Fruit fly (Drosophila melanogaster) whole organism, embryonic: ENCODE data around the gene AstCC.
A peak's percentile ranks its signal among the peaks of the same experiment; 100 is the strongest.

Experiments used
- Atf6 ChIP-seq: fragments of 200-800 bp; sonication (Bioruptor generic); IDR thresholded peaks from 2 replicates; pipeline ENCODE4 v1.3.6; 2022; ENCODE audit warnings: missing biosample characterization, missing genetic modification characterization
- Bgb ChIP-seq: fragments of 200-800 bp; sonication (Bioruptor generic); IDR thresholded peaks from 2 replicates; pipeline ENCODE4 v1.3.6; 2022; ENCODE audit warnings: missing biosample characterization, missing genetic modification characterization; ENCODE audit not compliant: partially characterized antibody
- Bteb2 ChIP-seq: fragments of 200-800 bp; sonication (Bioruptor generic); optimal IDR thresholded peaks from 2 replicates; lab custom pipeline; 2016; ENCODE audit warnings: missing biosample characterization, missing genetic modification characterization
- CG10274 ChIP-seq: fragments of 200-800 bp; sonication (Bioruptor generic); optimal IDR thresholded peaks from 3 replicates; lab custom pipeline; 2017; ENCODE audit warnings: missing biosample characterization, mild to moderate bottlenecking, missing genetic modification characterization
- CG10654 ChIP-seq: fragments of 200-800 bp; sonication (Bioruptor generic); optimal IDR thresholded peaks from 2 replicates; lab custom pipeline; 2016; ENCODE audit warnings: missing biosample characterization, missing genetic modification characterization
- CG13424 ChIP-seq: fragments of 200-800 bp; sonication (Bioruptor generic); optimal IDR thresholded peaks from 2 replicates; lab custom pipeline; 2019; ENCODE audit warnings: missing biosample characterization, mild to moderate bottlenecking, missing genetic modification characterization, moderate library complexity
- CG13775 ChIP-seq: fragments of 200-800 bp; sonication (Bioruptor generic); optimal IDR thresholded peaks from 3 replicates; lab custom pipeline; 2017; ENCODE audit warnings: missing biosample characterization, mild to moderate bottlenecking, missing genetic modification characterization
- CG14667 ChIP-seq: fragments of 200-800 bp; sonication (Bioruptor generic); IDR thresholded peaks from 2 replicates; pipeline ENCODE4 v1.3.6; 2022; ENCODE audit warnings: missing biosample characterization, missing genetic modification characterization
- CG15011 ChIP-seq: fragments of 200-800 bp; sonication (Bioruptor generic); optimal IDR thresholded peaks from 3 replicates; lab custom pipeline; 2018; ENCODE audit warnings: missing biosample characterization, mild to moderate bottlenecking, missing genetic modification characterization
- CG17186 ChIP-seq: fragments of 200-800 bp; sonication (Bioruptor generic); optimal IDR thresholded peaks from 3 replicates; lab custom pipeline; 2017; ENCODE audit warnings: missing biosample characterization, missing genetic modification reagents, missing genetic modification characterization
- CG17829 ChIP-seq: fragments of 200-800 bp; optimal IDR thresholded peaks from 2 replicates; lab custom pipeline; 2019; ENCODE audit warnings: missing biosample characterization, mild to moderate bottlenecking, missing genetic modification characterization, moderate library complexity
- CG2116 ChIP-seq: fragments of 200-800 bp; sonication (Bioruptor generic); optimal IDR thresholded peaks from 3 replicates; lab custom pipeline; 2018; ENCODE audit warnings: missing biosample characterization, mild to moderate bottlenecking, missing genetic modification characterization
- CG32772 ChIP-seq: fragments of 200-800 bp; sonication (Bioruptor generic); IDR thresholded peaks from 2 replicates; pipeline ENCODE4 v1.3.6; 2022; ENCODE audit warnings: missing biosample characterization, missing genetic modification characterization
- CG3281 ChIP-seq: fragments of 200-800 bp; sonication (Bioruptor generic); optimal IDR thresholded peaks from 3 replicates; lab custom pipeline; 2017; ENCODE audit warnings: missing biosample characterization, mild to moderate bottlenecking, missing genetic modification characterization
- CG4854 ChIP-seq: fragments of 200-800 bp; sonication (Bioruptor generic); optimal IDR thresholded peaks from 2 replicates; lab custom pipeline; 2016; ENCODE audit warnings: missing biosample characterization, missing genetic modification characterization, inconsistent platforms
- CG6689 ChIP-seq: fragments of 200-800 bp; sonication (Bioruptor generic); IDR thresholded peaks from 2 replicates; pipeline ENCODE4 v1.3.6; 2022; ENCODE audit warnings: missing biosample characterization, missing genetic modification characterization
- CG6791 ChIP-seq: fragments of 200-800 bp; sonication (Bioruptor generic); IDR thresholded peaks from 3 replicates; pipeline ENCODE4 v1.3.6; 2022; ENCODE audit warnings: missing biosample characterization, missing genetic modification characterization; ENCODE audit not compliant: partially characterized antibody
- CG7963 ChIP-seq: fragments of 200-800 bp; sonication (Bioruptor generic); IDR thresholded peaks from 3 replicates; pipeline ENCODE4 v1.3.6; 2022; ENCODE audit warnings: missing biosample characterization, missing genetic modification characterization; ENCODE audit not compliant: partially characterized antibody
- CG8290 ChIP-seq, 3 experiments: fragments of 200-800 bp; sonication (Bioruptor generic); optimal IDR thresholded peaks; 2 replicates each; lab custom pipeline; 2016 to 2019; ENCODE audit warnings: missing biosample characterization in 3 of 3, missing genetic modification characterization in 3 of 3, mild to moderate bottlenecking in 2 of 3, moderate library complexity in 1 of 3
- CG8359 ChIP-seq: fragments of 200-800 bp; sonication (Bioruptor generic); optimal IDR thresholded peaks from 2 replicates; lab custom pipeline; 2017; ENCODE audit warnings: missing biosample characterization, mild to moderate bottlenecking, missing genetic modification characterization, borderline replicate concordance
- CG9797 ChIP-seq: fragments of 200-800 bp; sonication (Bioruptor generic); optimal IDR thresholded peaks from 3 replicates; lab custom pipeline; 2018; ENCODE audit warnings: missing biosample characterization, mild to moderate bottlenecking, missing genetic modification characterization
- Dad ChIP-seq: fragments of 200-800 bp; sonication (Bioruptor generic); optimal IDR thresholded peaks from 3 replicates; lab custom pipeline; 2016; ENCODE audit warnings: missing biosample characterization, missing genetic modification characterization
- Doc3 ChIP-seq: fragments of 200-800 bp; sonication (Bioruptor generic); IDR thresholded peaks from 3 replicates; pipeline ENCODE4 v1.3.6; 2022; ENCODE audit warnings: missing biosample characterization, missing genetic modification characterization; ENCODE audit not compliant: partially characterized antibody
- Ets65A ChIP-seq: fragments of 200-800 bp; sonication (Bioruptor generic); peaks from one replicate; lab custom pipeline; 2016; ENCODE audit warnings: missing biosample characterization, missing genetic modification characterization
- HmgZ ChIP-seq: fragments of 200-800 bp; sonication (Bioruptor generic); optimal IDR thresholded peaks from 2 replicates; lab custom pipeline; 2018; ENCODE audit warnings: missing biosample characterization, mild to moderate bottlenecking, missing genetic modification characterization
- Hmr ChIP-seq: fragments of 200-800 bp; sonication (Bioruptor generic); optimal IDR thresholded peaks from 3 replicates; lab custom pipeline; 2017; ENCODE audit warnings: mild to moderate bottlenecking, missing biosample characterization, missing genetic modification reagents, missing genetic modification characterization
- Hmx ChIP-seq: fragments of 200-800 bp; sonication (Bioruptor generic); optimal IDR thresholded peaks from 2 replicates; lab custom pipeline; 2016; ENCODE audit warnings: missing biosample characterization, missing genetic modification characterization
- Med ChIP-seq: fragments of 200-800 bp; sonication (Bioruptor generic); peaks from one replicate; lab custom pipeline; 2016; ENCODE audit warnings: missing biosample characterization, missing genetic modification characterization, mild to moderate bottlenecking, inconsistent platforms, moderate library complexity
- Rfx ChIP-seq: fragments of 200-800 bp; sonication (Bioruptor generic); IDR thresholded peaks from 2 replicates; pipeline ENCODE4 v1.3.6; 2022; ENCODE audit warnings: missing biosample characterization, missing genetic modification characterization
- Scr ChIP-seq: fragments of 200-800 bp; sonication (Bioruptor generic); IDR thresholded peaks from 2 replicates; pipeline ENCODE4 v1.3.6; 2022; ENCODE audit warnings: missing biosample characterization, missing genetic modification characterization; ENCODE audit not compliant: partially characterized antibody
- Sry-δ ChIP-seq: fragments of 200-800 bp; sonication (Bioruptor generic); optimal IDR thresholded peaks from 2 replicates; lab custom pipeline; 2016; ENCODE audit warnings: missing biosample characterization, missing genetic modification characterization
- Taf1 ChIP-seq: fragments of 200-800 bp; sonication (Bioruptor generic); IDR thresholded peaks from 2 replicates; pipeline ENCODE4 v1.3.6; 2022; ENCODE audit warnings: missing biosample characterization, missing genetic modification characterization
- Tbp ChIP-seq: fragments of >200 bp; optimal IDR thresholded peaks from 2 replicates; lab custom pipeline; 2018; ENCODE audit warnings: missing biosample characterization, missing genetic modification characterization
- Xbp1 ChIP-seq: fragments of 200-800 bp; sonication (Bioruptor generic); optimal IDR thresholded peaks from 3 replicates; lab custom pipeline; 2016; ENCODE audit warnings: missing biosample characterization, mild to moderate bottlenecking, missing genetic modification characterization
- abd-A ChIP-seq: fragments of 200-800 bp; sonication (Bioruptor generic); optimal IDR thresholded peaks from 3 replicates; lab custom pipeline; 2019; ENCODE audit warnings: missing biosample characterization, mild to moderate bottlenecking, missing genetic modification characterization, moderate library complexity
- ac ChIP-seq: fragments of 200-800 bp; sonication (Bioruptor generic); optimal IDR thresholded peaks from 3 replicates; lab custom pipeline; 2017; ENCODE audit warnings: missing biosample characterization, mild to moderate bottlenecking, missing genetic modification characterization
- amos ChIP-seq: fragments of 200-800 bp; sonication (Bioruptor generic); IDR thresholded peaks from 2 replicates; pipeline ENCODE4 v1.3.6; 2022; ENCODE audit warnings: missing biosample characterization, missing genetic modification characterization; ENCODE audit not compliant: partially characterized antibody
- bsh ChIP-seq, 2 experiments: fragments of 200-800 bp; sonication (Bioruptor generic); optimal IDR thresholded peaks; 2 replicates each; lab custom pipeline; 2017 to 2018; ENCODE audit warnings: mild to moderate bottlenecking in 2 of 2, missing biosample characterization in 2 of 2, missing genetic modification characterization in 2 of 2, moderate library complexity in 1 of 2
- gcm2 ChIP-seq: fragments of 200-800 bp; sonication (Bioruptor generic); optimal IDR thresholded peaks from 2 replicates; lab custom pipeline; 2016; ENCODE audit warnings: missing biosample characterization, missing genetic modification characterization
- lbe ChIP-seq: fragments of 200-800 bp; sonication (Bioruptor generic); optimal IDR thresholded peaks from 2 replicates; lab custom pipeline; 2016; ENCODE audit warnings: missing biosample characterization, mild to moderate bottlenecking, missing genetic modification characterization
- nerfin-2 ChIP-seq: fragments of 200-800 bp; sonication (Bioruptor generic); IDR thresholded peaks from 2 replicates; pipeline ENCODE4 v1.3.6; 2022; ENCODE audit warnings: missing biosample characterization, missing genetic modification characterization; ENCODE audit not compliant: partially characterized antibody
- pb ChIP-seq: fragments of 200-800 bp; sonication (Bioruptor generic); optimal IDR thresholded peaks from 3 replicates; lab custom pipeline; 2016; ENCODE audit warnings: missing biosample characterization, missing genetic modification characterization
- pum ChIP-seq: fragments of 200-800 bp; sonication (Bioruptor generic); optimal IDR thresholded peaks from 2 replicates; lab custom pipeline; 2016; ENCODE audit warnings: missing biosample characterization, missing genetic modification characterization
- sna ChIP-seq: fragments of 200-800 bp; sonication (Bioruptor generic); IDR thresholded peaks from 2 replicates; pipeline ENCODE4 v1.3.6; 2022; ENCODE audit warnings: missing biosample characterization, missing genetic modification characterization; ENCODE audit not compliant: partially characterized antibody
- stwl ChIP-seq: fragments of 200-800 bp; sonication (Bioruptor generic); optimal IDR thresholded peaks from 3 replicates; lab custom pipeline; 2018; ENCODE audit warnings: missing biosample characterization, mild to moderate bottlenecking, missing genetic modification characterization, moderate library complexity
- sug ChIP-seq: fragments of 200-800 bp; optimal IDR thresholded peaks from 2 replicates; lab custom pipeline; 2019; ENCODE audit warnings: missing biosample characterization, mild to moderate bottlenecking, missing genetic modification characterization, moderate library complexity
- trem ChIP-seq: fragments of 200-800 bp; optimal IDR thresholded peaks from 3 replicates; lab custom pipeline; 2019; ENCODE audit warnings: missing biosample characterization, mild to moderate bottlenecking, missing genetic modification characterization, moderate library complexity
- tx ChIP-seq: fragments of 200-800 bp; sonication (Bioruptor generic); optimal IDR thresholded peaks from 2 replicates; lab custom pipeline; 2016; ENCODE audit warnings: missing biosample characterization, missing genetic modification characterization
- z ChIP-seq: fragments of 200-800 bp; sonication (Bioruptor generic); IDR thresholded peaks from 3 replicates; pipeline ENCODE4 v1.3.6; 2022; ENCODE audit warnings: missing biosample characterization, missing genetic modification characterization

The AstCC gene

DNA sequence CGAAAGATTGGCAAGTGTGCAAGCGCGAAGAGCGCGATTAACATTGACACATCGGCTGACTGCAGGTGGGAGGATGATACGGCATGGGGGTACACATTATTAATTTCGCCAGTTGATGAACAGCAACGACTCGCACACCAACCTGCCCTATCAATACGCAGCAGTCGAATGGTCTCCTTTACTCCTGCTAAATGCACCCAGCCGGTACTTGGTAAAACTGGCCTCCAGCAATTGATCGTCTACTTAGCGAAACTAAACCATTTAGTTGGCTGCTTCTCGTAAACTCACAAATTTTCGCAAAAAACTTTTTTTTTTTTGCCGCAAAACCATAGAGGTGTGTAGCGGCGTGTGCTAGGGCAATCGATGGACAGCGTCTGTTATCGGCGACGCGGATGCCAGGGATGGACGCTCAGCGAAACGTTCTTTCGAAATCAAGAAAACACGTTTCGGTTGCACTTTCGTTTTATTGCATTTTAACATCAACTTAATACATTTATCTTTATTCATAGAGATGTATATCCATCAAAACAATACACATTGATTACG, 15.6 kb upstream of the AstCC start, which contains the start of gene Ge-1 (continued):
- TF ChIP-seq Atf6 (GFP tag; lab: Robert Waterston, UW), result 0 out of 2 replicates have a peak, but pooled peaks have one; percentile 9
- TF ChIP-seq abd-A, result no peak
- TF ChIP-seq CG17829 (tag; lab: Kevin White, UChicago), result peak; percentile 25
- TF ChIP-seq CG6791, result peak; percentile 48; the same call in 1 of the 3 replicates
- TF ChIP-seq Xbp1 (GFP tag; lab: Kevin White, UChicago), result no peak
- TF ChIP-seq bsh (GFP tag; optimal IDR thresholded peaks at IDR 0.05; lab: Kevin White, UChicago), result no peak
- TF ChIP-seq CG14667 (GFP tag; lab: Robert Waterston, UW), result no peak
- no peak for TF ChIP-seq z
- peak; percentile 13 for TF ChIP-seq CG17186
- peak; percentile 38 for TF ChIP-seq HmgZ
- no peak for TF ChIP-seq Bteb2 (GFP tag; lab: Kevin White, UChicago)
- no peak for TF ChIP-seq pb (GFP tag; lab: Kevin White, UChicago)
- no peak for TF ChIP-seq Hmr (GFP tag; lab: Kevin White, UChicago)
- 0 out of 3 replicates have a peak, but pooled peaks have one; percentile 27 for TF ChIP-seq Doc3 (GFP tag; lab: Robert Waterston, UW)
- TF ChIP-seq trem, result peak; percentile 47
- no peak for TF ChIP-seq tx (GFP tag; lab: Kevin White, UChicago)
- peak; percentile 49; the same call in 1 of the 2 replicates for TF ChIP-seq Rfx (GFP tag; lab: Robert Waterston, UW)
- TF ChIP-seq CG32772 (GFP tag; lab: Robert Waterston, UW), result peak; percentile 79
- no peak for TF ChIP-seq gcm2 (GFP tag; lab: Kevin White, UChicago)
- TF ChIP-seq sug (tag; lab: Kevin White, UChicago), result no peak
- no peak; the same call in 1 of the 2 replicates for TF ChIP-seq sna (GFP tag; lab: Robert Waterston, UW)
- TF ChIP-seq CG8290 (GFP tag; optimal IDR thresholded peaks at IDR 0.05; lab: Kevin White, UChicago), result no peak
- no peak for TF ChIP-seq CG8290 (tag; optimal IDR thresholded peaks at IDR 0.05; lab: Kevin White, UChicago)
- no peak for TF ChIP-seq lbe (GFP tag; lab: Kevin White, UChicago)
- TF ChIP-seq CG2116 (GFP tag; lab: Kevin White, UChicago), result peak; percentile 67
- TF ChIP-seq nerfin-2 (GFP tag; lab: Robert Waterston, UW), result peak; percentile 40; the same call in 1 of the 2 replicates
- TF ChIP-seq stwl, result peak; percentile 45
- TF ChIP-seq Scr, result peak; percentile 60
- peak; percentile 58 for TF ChIP-seq amos (GFP tag; lab: Robert Waterston, UW)
- no peak for TF ChIP-seq CG13424 (tag; lab: Kevin White, UChicago)
- TF ChIP-seq CG15011 (GFP tag; lab: Kevin White, UChicago), result no peak
- TF ChIP-seq CG6689 (GFP tag; lab: Robert Waterston, UW), result peak; percentile 51
- TF ChIP-seq Bgb (GFP tag; lab: Robert Waterston, UW), result peak; percentile 57
- no peak for TF ChIP-seq CG7963 (GFP tag; lab: Robert Waterston, UW)
- no peak for TF ChIP-seq CG9797 (GFP tag; lab: Kevin White, UChicago)
- TF ChIP-seq, all 482 proteins: peak for 69

dm6 chr2L:11091111-11091510, 6.1 kb upstream of the AstCC start, which contains the start of gene Wdr59:
TSS of gene Wdr59 (plus strand) at chr2L:11091444.
- peak; percentile 8 for TF ChIP-seq CG10654 (GFP tag; lab: Kevin White, UChicago)
- TF ChIP-seq nerfin-2 (GFP tag; lab: Robert Waterston, UW), result peak; percentile 34; the same call in 1 of the 2 replicates
- TF ChIP-seq CG4854 (GFP tag; lab: Kevin White, UChicago), result peak; percentile 9
- peak; percentile 2 for TF ChIP-seq Hmx (GFP tag; lab: Kevin White, UChicago)
- peak; percentile 33 for TF ChIP-seq Med
- peak; percentile 50 for TF ChIP-seq Sry-δ (GFP tag; lab: Kevin White, UChicago)
- no peak for TF ChIP-seq CG3281 (GFP tag; lab: Kevin White, UChicago)
- TF ChIP-seq CG8359 (GFP tag; lab: Kevin White, UChicago), result no peak
- no peak for TF ChIP-seq pum
- no peak for TF ChIP-seq ac (GFP tag; lab: Kevin White, UChicago)
- no peak for TF ChIP-seq CG10274 (GFP tag; lab: Kevin White, UChicago)
- TF ChIP-seq CG9797 (GFP tag; lab: Kevin White, UChicago), result no peak
- TF ChIP-seq CG13775 (GFP tag; lab: Kevin White, UChicago), result peak; percentile 2
- peak; percentile 55 for TF ChIP-seq Ets65A (GFP tag; lab: Kevin White, UChicago)
- no peak for TF ChIP-seq Dad (GFP tag; lab: Kevin White, UChicago)
- TF ChIP-seq Taf1, result no peak
- TF ChIP-seq Tbp (GFP tag; lab: Kevin White, UChicago), result no peak
